Worm (Caenorhabditis elegans) whole organism, late embryonic: ENCODE measurements around the gene cutl-4.

Source experiments
- C08G9.2 ChIP-seq: sonication (generic microtip); optimal IDR thresholded peaks from 2 replicates; lab custom pipeline; 2016; ENCODE audit warnings: mild to moderate bottlenecking, missing genetic modification characterization, moderate library complexity, missing compliant biosample characterization
- K09A11.1 ChIP-seq: sonication (generic microtip); optimal IDR thresholded peaks from 2 replicates; lab custom pipeline; 2017; ENCODE audit warnings: antibody characterized with exemption, mild to moderate bottlenecking, missing genetic modification characterization, missing compliant biosample characterization; ENCODE audit not compliant: insufficient read depth
- T23F11.4 ChIP-seq: fragments of 200-800 bp; sonication (Bioruptor generic); optimal IDR thresholded peaks from 2 replicates; lab custom pipeline; 2018; ENCODE audit warnings: mild to moderate bottlenecking, missing genetic modification characterization, missing compliant biosample characterization
- ama-1 ChIP-seq: fragments of 150-350 bp; optimal IDR thresholded peaks from 2 replicates; lab custom pipeline; 2014
- ceh-14 ChIP-seq: sonication (generic microtip); optimal IDR thresholded peaks from 2 replicates; lab custom pipeline; 2016; ENCODE audit warnings: missing genotype, missing genetic modification characterization, missing compliant biosample characterization
- ceh-18 ChIP-seq: sonication (generic microtip); optimal IDR thresholded peaks from 2 replicates; lab custom pipeline; 2016; ENCODE audit warnings: missing genetic modification characterization, missing compliant biosample characterization
- ceh-2 ChIP-seq: sonication (generic microtip); optimal IDR thresholded peaks from 2 replicates; lab custom pipeline; 2016; ENCODE audit warnings: missing genotype, missing genetic modification characterization, missing compliant biosample characterization
- ceh-22 ChIP-seq: sonication (generic microtip); optimal IDR thresholded peaks from 2 replicates; lab custom pipeline; 2017; ENCODE audit warnings: missing biosample characterization, missing genetic modification characterization
- ceh-30 ChIP-seq: fragments of 150-350 bp; optimal IDR thresholded peaks from 2 replicates; lab custom pipeline; 2014; ENCODE audit warnings: missing biosample characterization, missing genetic modification characterization
- ceh-31 ChIP-seq: sonication (generic microtip); optimal IDR thresholded peaks from 2 replicates; lab custom pipeline; 2016; ENCODE audit warnings: missing genetic modification characterization, missing compliant biosample characterization
- ceh-34 ChIP-seq: sonication (generic microtip); optimal IDR thresholded peaks from 2 replicates; lab custom pipeline; 2016; ENCODE audit warnings: mild to moderate bottlenecking, missing genetic modification characterization, missing compliant biosample characterization
- che-1 ChIP-seq: sonication (generic microtip); optimal IDR thresholded peaks from 2 replicates; lab custom pipeline; 2016; ENCODE audit warnings: mild to moderate bottlenecking, missing genetic modification characterization, missing compliant biosample characterization
- dmd-4 ChIP-seq: sonication (generic microtip); optimal IDR thresholded peaks from 2 replicates; lab custom pipeline; 2016; ENCODE audit warnings: borderline replicate concordance, missing genetic modification characterization, missing compliant biosample characterization
- dve-1 ChIP-seq: sonication (generic microtip); optimal IDR thresholded peaks from 2 replicates; lab custom pipeline; 2017; ENCODE audit warnings: antibody characterized with exemption, mild to moderate bottlenecking, missing genetic modification characterization, missing compliant biosample characterization
- elt-2 ChIP-seq: sonication (generic microtip); optimal IDR thresholded peaks from 2 replicates; lab custom pipeline; 2016; ENCODE audit warnings: missing genetic modification reagents, missing genetic modification characterization, missing compliant biosample characterization
- fkh-10 ChIP-seq: fragments of 150-350 bp; optimal IDR thresholded peaks from 2 replicates; lab custom pipeline; 2014; ENCODE audit warnings: missing biosample characterization, missing genetic modification reagents, missing genetic modification characterization
- fkh-6 ChIP-seq: sonication (generic microtip); optimal IDR thresholded peaks from 2 replicates; lab custom pipeline; 2016; ENCODE audit warnings: missing genetic modification characterization, missing compliant biosample characterization
- gmeb-2 ChIP-seq: sonication (generic microtip); optimal IDR thresholded peaks from 2 replicates; lab custom pipeline; 2016; ENCODE audit warnings: missing genetic modification characterization, inconsistent platforms, missing compliant biosample characterization
- hlh-13 ChIP-seq: fragments of 200-800 bp; sonication (Bioruptor generic); optimal IDR thresholded peaks from 2 replicates; lab custom pipeline; 2018; ENCODE audit warnings: mild to moderate bottlenecking, missing genetic modification characterization, missing compliant biosample characterization
- hlh-30 ChIP-seq: sonication (generic microtip); optimal IDR thresholded peaks from 2 replicates; lab custom pipeline; 2017; ENCODE audit warnings: antibody characterized with exemption, missing genetic modification characterization, missing compliant biosample characterization; ENCODE audit not compliant: insufficient read depth
- hlh-6 ChIP-seq: sonication (generic microtip); optimal IDR thresholded peaks from 2 replicates; lab custom pipeline; 2016; ENCODE audit warnings: missing genotype, missing genetic modification characterization, missing compliant biosample characterization
- lim-6 ChIP-seq: sonication (generic microtip); optimal IDR thresholded peaks from 2 replicates; lab custom pipeline; 2016; ENCODE audit warnings: missing genetic modification characterization, missing compliant biosample characterization
- madf-2 ChIP-seq: sonication (generic microtip); optimal IDR thresholded peaks from 2 replicates; lab custom pipeline; 2017; ENCODE audit warnings: missing genetic modification characterization, missing compliant biosample characterization
- mec-3 ChIP-seq: sonication (generic microtip); optimal IDR thresholded peaks from 2 replicates; lab custom pipeline; 2016; ENCODE audit warnings: borderline replicate concordance, missing genetic modification characterization, missing compliant biosample characterization
- nhr-11 ChIP-seq: fragments of 150-350 bp; optimal IDR thresholded peaks from 2 replicates; lab custom pipeline; 2014; ENCODE audit warnings: missing biosample characterization, missing genetic modification characterization
- nhr-232 ChIP-seq: sonication (generic microtip); optimal IDR thresholded peaks from 2 replicates; lab custom pipeline; 2016; ENCODE audit warnings: missing genetic modification characterization, missing compliant biosample characterization
- npax-4 ChIP-seq: sonication (generic microtip); optimal IDR thresholded peaks from 2 replicates; lab custom pipeline; 2016; ENCODE audit warnings: missing genetic modification characterization, missing compliant biosample characterization
- pax-1 ChIP-seq: fragments of 150-350 bp; optimal IDR thresholded peaks from 2 replicates; lab custom pipeline; 2014; ENCODE audit warnings: missing biosample characterization, missing genetic modification characterization
- pha-2 ChIP-seq: sonication (generic microtip); optimal IDR thresholded peaks from 2 replicates; lab custom pipeline; 2017; ENCODE audit warnings: mild to moderate bottlenecking, missing genetic modification characterization, missing compliant biosample characterization
- pha-4 ChIP-seq: fragments of 150-350 bp; optimal IDR thresholded peaks from 2 replicates; lab custom pipeline; 2018; ENCODE audit warnings: missing biosample characterization, missing genetic modification reagents, missing genetic modification characterization
- pros-1 ChIP-seq: fragments of 150-350 bp; optimal IDR thresholded peaks from 2 replicates; lab custom pipeline; 2014; ENCODE audit warnings: missing biosample characterization, missing genetic modification reagents, missing genetic modification characterization
- ref-2 ChIP-seq: sonication (generic microtip); optimal IDR thresholded peaks from 2 replicates; lab custom pipeline; 2016; ENCODE audit warnings: missing genetic modification characterization, missing compliant biosample characterization
- sox-2 ChIP-seq: fragments of 200-800 bp; sonication (Bioruptor generic); IDR thresholded peaks from 2 replicates; pipeline ENCODE4 v1.3.6; 2022; ENCODE audit warnings: missing genetic modification reagents, missing genetic modification characterization, missing compliant biosample characterization
- tbx-7 ChIP-seq: sonication (generic microtip); optimal IDR thresholded peaks from 2 replicates; lab custom pipeline; 2016; ENCODE audit warnings: missing genotype, missing genetic modification characterization, missing compliant biosample characterization
- unc-42 ChIP-seq: sonication (generic microtip); optimal IDR thresholded peaks from 2 replicates; lab custom pipeline; 2016; ENCODE audit warnings: missing genotype, missing genetic modification characterization, missing compliant biosample characterization
- unc-55 ChIP-seq: sonication (generic microtip); optimal IDR thresholded peaks from 2 replicates; lab custom pipeline; 2017; ENCODE audit warnings: missing biosample characterization, missing genetic modification reagents, missing genetic modification characterization

The cutl-4 gene

ce11 chrV:17728757-17729156, 10.9 kb downstream of the cutl-4 start:
- no peak for TF ChIP-seq ref-2 (tag; lab: Kevin White, UChicago)
- no peak for TF ChIP-seq pha-2 (tag; lab: Kevin White, UChicago)
- TF ChIP-seq fkh-10 (GFP tag; lab: Kevin White, UChicago): no peak
- TF ChIP-seq fkh-6 (tag; lab: Kevin White, UChicago): no peak
- peak; percentile 29 for TF ChIP-seq ceh-18
- peak; percentile 75 for TF ChIP-seq unc-55 (GFP tag; lab: Kevin White, UChicago)
- no peak for TF ChIP-seq T23F11.4 (GFP tag; lab: Kevin White, UChicago)
- TF ChIP-seq nhr-11 (tag; lab: Kevin White, UChicago): no peak
- TF ChIP-seq che-1 (tag; lab: Kevin White, UChicago): no peak
- TF ChIP-seq hlh-30: no peak
- no peak for TF ChIP-seq ceh-31 (tag; lab: Kevin White, UChicago)
- TF ChIP-seq tbx-7 (tag; lab: Kevin White, UChicago): no peak
- TF ChIP-seq dmd-4 (tag; lab: Kevin White, UChicago): no peak
- no peak for TF ChIP-seq npax-4 (tag; lab: Kevin White, UChicago)
- TF ChIP-seq gmeb-2: no peak
- no peak for TF ChIP-seq lim-6
- no peak for TF ChIP-seq C08G9.2

ce11 chrV:17728336-17728735, 11.4 kb downstream of the cutl-4 start:
- TF ChIP-seq sox-2 (GFP tag; lab: Robert Waterston, UW): no peak
- no peak for TF ChIP-seq pax-1
- no peak for TF ChIP-seq nhr-232 (tag; lab: Kevin White, UChicago)
- TF ChIP-seq dve-1 (tag; lab: Kevin White, UChicago): peak; percentile 84

- TF ChIP-seq pha-4: no peak
- no peak for TF ChIP-seq hlh-6 (tag; lab: Kevin White, UChicago)
- TF ChIP-seq ceh-2: no peak
- no peak for TF ChIP-seq mec-3 (tag; lab: Kevin White, UChicago)
- TF ChIP-seq che-1 (tag; lab: Kevin White, UChicago): no peak
- no peak for TF ChIP-seq gmeb-2
- TF ChIP-seq K09A11.1 (tag; lab: Kevin White, UChicago): no peak
- no peak for TF ChIP-seq C08G9.2
- no peak for TF ChIP-seq ceh-34
- TF ChIP-seq hlh-13 (GFP tag; lab: Kevin White, UChicago): no peak
- no peak for TF ChIP-seq madf-2 (tag; lab: Kevin White, UChicago)
- TF ChIP-seq unc-42 (tag; lab: Kevin White, UChicago): no peak
- no peak for TF ChIP-seq pros-1 (tag; lab: Kevin White, UChicago)
- TF ChIP-seq ceh-14 (tag; lab: Kevin White, UChicago): no peak
- no peak for TF ChIP-seq ama-1 (lab: Kevin White, UChicago)
- TF ChIP-seq ceh-22 (tag; lab: Kevin White, UChicago): no peak
- TF ChIP-seq fkh-6 (tag; lab: Kevin White, UChicago): no peak
- TF ChIP-seq npax-4 (tag; lab: Kevin White, UChicago): no peak
- TF ChIP-seq, all 69 proteins: peak for 0
Observed at ce11 chrV:17724704-17725103, 15.0 kb downstream of the cutl-4 start, which contains the start of gene fat-5. fat-5 (plus strand) TSS chrV:17725004.

- TF ChIP-seq ceh-30 (no peak), elt-2 (tag; lab: Kevin White, UChicago) (peak; percentile 18)
Observed at ce11 chrV:17723142-17723781, 16.4 kb downstream of the cutl-4 start.
